Worm (Caenorhabditis elegans) whole organism, L1 larva: ENCODE results near the gene C02E7.7.

Source experiments
- elt-3 ChIP-seq, 6 experiments: fragments of 150-350 bp in 1 of 6; sonication (generic microtip); optimal IDR thresholded peaks; 2 replicates each; lab custom pipeline; 2017 to 2018; ENCODE audit warnings: missing biosample characterization in 6 of 6, missing genetic modification characterization in 6 of 6, inconsistent platforms in 1 of 6
- lin-14 ChIP-seq: fragments of 200-800 bp; sonication (Bioruptor generic); optimal IDR thresholded peaks from 2 replicates; lab custom pipeline; 2018; ENCODE audit warnings: mild to moderate bottlenecking, missing genetic modification characterization, moderate library complexity, missing compliant biosample characterization
- nhr-19 ChIP-seq: fragments of 200-800 bp; sonication (Bioruptor generic); conservative IDR thresholded peaks from 2 replicates; pipeline ENCODE4 v1.3.6; 2022; ENCODE audit warnings: missing genetic modification characterization, missing compliant biosample characterization
- swsn-7 ChIP-seq: sonication (generic microtip); optimal IDR thresholded peaks from 2 replicates; lab custom pipeline; 2016; ENCODE audit warnings: missing genetic modification characterization, missing compliant biosample characterization

DNA sequence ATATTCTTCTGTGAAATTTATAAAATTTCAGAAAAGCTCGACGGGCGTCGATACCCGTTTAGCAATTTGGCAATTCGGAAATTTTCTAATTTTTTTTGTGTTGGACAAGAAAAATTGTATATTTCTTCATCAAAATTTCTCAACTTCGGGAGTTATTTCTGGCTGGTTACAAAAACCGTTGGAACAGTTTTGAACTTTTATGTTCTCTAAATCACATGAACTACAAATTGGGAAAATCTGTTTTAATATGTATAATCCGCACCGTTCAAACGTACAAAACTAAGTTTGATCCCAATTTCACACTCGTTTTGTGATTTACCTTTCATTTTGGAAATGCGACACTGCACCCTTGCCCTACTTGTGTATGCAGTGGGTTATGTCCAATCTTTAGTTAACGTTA, 33.0 kb downstream of the C02E7.7 start, which contains the start of gene T19H12.3:
- TF ChIP-seq lin-14 (GFP tag; lab: Kevin White, UChicago) (no peak), nhr-19 (GFP tag; lab: Robert Waterston, UW) (no peak), elt-3 (tag; optimal IDR thresholded peaks at IDR 0.05; lab: Kevin White, UChicago) (no peak), swsn-7 (tag; lab: Kevin White, UChicago) (no peak)
